Worm (Caenorhabditis elegans) whole organism, midembryonic: ENCODE measurements around the gene clc-9.

ENCODE experiments used
- T22C8.4 ChIP-seq: fragments of 200-800 bp; sonication (Bioruptor generic); IDR thresholded peaks from 2 replicates; pipeline ENCODE4 v1.3.6; 2022; ENCODE audit warnings: missing genetic modification characterization, missing compliant biosample characterization
- cog-1 ChIP-seq: sonication (generic microtip); optimal IDR thresholded peaks from 2 replicates; lab custom pipeline; 2016; ENCODE audit warnings: missing genetic modification characterization, missing compliant biosample characterization
- flt-1 ChIP-seq: fragments of 200-800 bp; sonication (Bioruptor generic); IDR thresholded peaks from 2 replicates; pipeline ENCODE4 v1.3.6; 2022; ENCODE audit warnings: missing genetic modification characterization, missing compliant biosample characterization
- klf-2 ChIP-seq: fragments of 200-800 bp; sonication (Bioruptor generic); conservative IDR thresholded peaks from 2 replicates; pipeline ENCODE4 v1.3.6; 2022; ENCODE audit warnings: missing genetic modification reagents, missing genetic modification characterization, missing compliant biosample characterization
- med-1 ChIP-seq: sonication (generic microtip); optimal IDR thresholded peaks from 2 replicates; lab custom pipeline; 2017; ENCODE audit warnings: missing genetic modification characterization, mild to moderate bottlenecking, missing compliant biosample characterization, antibody characterized with exemption, missing genetic modification reagents; ENCODE audit not compliant: insufficient read depth
- ref-1 ChIP-seq: fragments of 200-800 bp; sonication (Bioruptor generic); conservative IDR thresholded peaks from 2 replicates; pipeline ENCODE4 v1.3.6; 2022; ENCODE audit warnings: missing genetic modification reagents, missing genetic modification characterization, missing compliant biosample characterization
- tab-1 ChIP-seq: fragments of 200-800 bp; sonication (Bioruptor generic); IDR thresholded peaks from 2 replicates; pipeline ENCODE4 v1.3.6; 2022; ENCODE audit warnings: missing genetic modification characterization, missing compliant biosample characterization
- ztf-23 ChIP-seq: fragments of 200-800 bp; sonication (Bioruptor generic); IDR thresholded peaks from 2 replicates; pipeline ENCODE4 v1.3.6; 2022; ENCODE audit warnings: missing genetic modification reagents, missing genetic modification characterization, missing compliant biosample characterization

- TF ChIP-seq ref-1 (GFP tag; lab: Robert Waterston, UW) (no peak), klf-2 (no peak), med-1 (no peak), cog-1 (tag; lab: Kevin White, UChicago) (no peak), flt-1 (GFP tag; lab: Robert Waterston, UW) (no peak), T22C8.4 (GFP tag; lab: Robert Waterston, UW) (no peak), ztf-23 (no peak), tab-1 (no peak)
Observed at ce11 chrIV:11125200-11125599, 12.5 kb downstream of the clc-9 start.
